Worm (Caenorhabditis elegans): ENCODE measurements around the gene daf-12.

- TF ChIP-seq mxl-1 (tag; optimal IDR thresholded peaks at IDR 0.05) (no peak), ztf-6 (GFP tag; IDR thresholded peaks at IDR 0.05) (no peak), nhr-120 (GFP tag; IDR thresholded peaks at IDR 0.05) (no peak), aptf-2 (GFP tag; conservative IDR thresholded peaks at IDR 0.05) (no peak), ceh-100 (GFP tag; IDR thresholded peaks at IDR 0.05) (no peak), xnd-1 (tag; optimal IDR thresholded peaks at IDR 0.05) (no peak), nhr-90 (tag; optimal IDR thresholded peaks at IDR 0.05) (no peak), pbrm-1 (GFP tag; IDR thresholded peaks at IDR 0.05) (no peak), unc-62 (GFP tag; optimal IDR thresholded peaks at IDR 0.05) (no peak)
These were observed 46.2 kb upstream of the daf-12 start, which contains the start of gene F57C7.4 for ce11 chrX:10589465-10589864.
